Fruit fly (Drosophila melanogaster) whole organism, embryonic: ENCODE results near the gene CG15286.

Experiments used
- Blimp-1 ChIP-seq: fragments of 200-800 bp; sonication (Bioruptor generic); optimal IDR thresholded peaks from 3 replicates; lab custom pipeline; 2018; ENCODE audit warnings: missing biosample characterization, missing genetic modification characterization, mild to moderate bottlenecking, moderate library complexity, missing genetic modification reagents
- CG10147 ChIP-seq: fragments of 200-800 bp; sonication (Bioruptor generic); optimal IDR thresholded peaks from 2 replicates; lab custom pipeline; 2019; ENCODE audit warnings: missing biosample characterization, mild to moderate bottlenecking, missing genetic modification characterization, moderate library complexity
- CG1024 ChIP-seq: fragments of 200-800 bp; sonication (Bioruptor generic); IDR thresholded peaks from 2 replicates; pipeline ENCODE4 v1.3.6; 2022; ENCODE audit warnings: missing biosample characterization, missing genetic modification characterization
- CG10321 ChIP-seq: fragments of 200-800 bp; sonication (Bioruptor generic); IDR thresholded peaks from 2 replicates; pipeline ENCODE4 v1.3.6; 2022; ENCODE audit warnings: missing biosample characterization, missing genetic modification characterization
- CG11723 ChIP-seq: fragments of 200-800 bp; sonication (Bioruptor generic); optimal IDR thresholded peaks from 2 replicates; lab custom pipeline; 2017; ENCODE audit warnings: missing biosample characterization, mild to moderate bottlenecking, missing genetic modification characterization
- CG13894 ChIP-seq: fragments of 200-800 bp; sonication (Bioruptor generic); optimal IDR thresholded peaks from 3 replicates; lab custom pipeline; 2018; ENCODE audit warnings: missing biosample characterization, mild to moderate bottlenecking, missing genetic modification characterization, moderate library complexity
- CG1832 ChIP-seq: fragments of 200-800 bp; sonication (Bioruptor generic); optimal IDR thresholded peaks from 2 replicates; lab custom pipeline; 2017; ENCODE audit warnings: missing biosample characterization, mild to moderate bottlenecking, missing genetic modification characterization, inconsistent platforms
- CG2678 ChIP-seq: fragments of 200-800 bp; sonication (Bioruptor generic); optimal IDR thresholded peaks from 3 replicates; lab custom pipeline; 2019; ENCODE audit warnings: missing biosample characterization, mild to moderate bottlenecking, missing genetic modification characterization, moderate library complexity
- CG34224 ChIP-seq: fragments of 200-800 bp; sonication (Bioruptor generic); IDR thresholded peaks from 3 replicates; pipeline ENCODE4 v1.3.6; 2022; ENCODE audit warnings: missing biosample characterization, missing genetic modification characterization; ENCODE audit not compliant: partially characterized antibody
- CG4707 ChIP-seq: fragments of 200-800 bp; sonication (Bioruptor generic); optimal IDR thresholded peaks from 2 replicates; lab custom pipeline; 2018; ENCODE audit warnings: missing biosample characterization, mild to moderate bottlenecking, missing genetic modification characterization, moderate library complexity
- CG6683 ChIP-seq: fragments of 200-800 bp; sonication (Bioruptor generic); optimal IDR thresholded peaks from 2 replicates; lab custom pipeline; 2017; ENCODE audit warnings: missing biosample characterization, mild to moderate bottlenecking, missing genetic modification characterization, missing genetic modification reagents
- CG6791 ChIP-seq: fragments of 200-800 bp; sonication (Bioruptor generic); IDR thresholded peaks from 3 replicates; pipeline ENCODE4 v1.3.6; 2022; ENCODE audit warnings: missing biosample characterization, missing genetic modification characterization; ENCODE audit not compliant: partially characterized antibody
- CG6854 ChIP-seq: fragments of 200-800 bp; sonication (Bioruptor generic); optimal IDR thresholded peaks from 3 replicates; lab custom pipeline; 2017; ENCODE audit warnings: missing biosample characterization, mild to moderate bottlenecking, missing genetic modification characterization
- CG7271 ChIP-seq: fragments of 200-800 bp; sonication (Bioruptor generic); optimal IDR thresholded peaks from 2 replicates; lab custom pipeline; 2018; ENCODE audit warnings: missing biosample characterization, mild to moderate bottlenecking, missing genetic modification characterization, moderate library complexity
- CG7786 ChIP-seq: fragments of 200-800 bp; sonication (Bioruptor generic); optimal IDR thresholded peaks from 2 replicates; lab custom pipeline; 2016; ENCODE audit warnings: missing biosample characterization, missing genetic modification characterization
- CG7963 ChIP-seq: fragments of 200-800 bp; sonication (Bioruptor generic); IDR thresholded peaks from 3 replicates; pipeline ENCODE4 v1.3.6; 2022; ENCODE audit warnings: missing biosample characterization, missing genetic modification characterization; ENCODE audit not compliant: partially characterized antibody
- CG8944 ChIP-seq: fragments of 200-800 bp; sonication (Bioruptor generic); optimal IDR thresholded peaks from 3 replicates; lab custom pipeline; 2016; ENCODE audit warnings: missing biosample characterization, missing genetic modification characterization
- CG9727 ChIP-seq: fragments of 200-800 bp; sonication (Bioruptor generic); optimal IDR thresholded peaks from 3 replicates; lab custom pipeline; 2017; ENCODE audit warnings: missing biosample characterization, mild to moderate bottlenecking, missing genetic modification characterization
- CTCF ChIP-seq: fragments of 200-800 bp; sonication (Bioruptor generic); optimal IDR thresholded peaks from 2 replicates; lab custom pipeline; 2017; ENCODE audit warnings: missing biosample characterization, mild to moderate bottlenecking, missing genetic modification characterization, moderate library complexity
- D19A ChIP-seq: fragments of 200-800 bp; optimal IDR thresholded peaks from 3 replicates; lab custom pipeline; 2019; ENCODE audit warnings: missing biosample characterization, mild to moderate bottlenecking, missing genetic modification characterization, moderate library complexity
- Dbx ChIP-seq: fragments of 200-800 bp; sonication (Bioruptor generic); IDR thresholded peaks from 3 replicates; pipeline ENCODE4 v1.3.6; 2022; ENCODE audit warnings: missing biosample characterization, missing genetic modification characterization
- Dfd ChIP-seq, 2 experiments: fragments of >200 bp; optimal IDR thresholded peaks; 2 replicates each; lab custom pipeline; 2017; ENCODE audit warnings: missing biosample characterization in 2 of 2, missing genetic modification characterization in 2 of 2
- Hsf ChIP-seq: fragments of 200-800 bp; sonication (Bioruptor generic); optimal IDR thresholded peaks from 3 replicates; lab custom pipeline; 2016; ENCODE audit warnings: missing biosample characterization, missing genetic modification characterization
- Kr ChIP-seq: fragments of 200-800 bp; sonication (Bioruptor generic); optimal IDR thresholded peaks from 2 replicates; lab custom pipeline; 2017; ENCODE audit warnings: missing biosample characterization, mild to moderate bottlenecking, missing genetic modification characterization
- NFAT ChIP-seq: fragments of 200-800 bp; sonication (Bioruptor generic); IDR thresholded peaks from 2 replicates; pipeline ENCODE4 v1.3.6; 2022; ENCODE audit warnings: missing biosample characterization, missing genetic modification characterization
- Sin3A ChIP-seq: fragments of >200 bp; optimal IDR thresholded peaks from 2 replicates; lab custom pipeline; 2018
- ara ChIP-seq: fragments of 200-800 bp; sonication (Bioruptor generic); IDR thresholded peaks from 2 replicates; pipeline ENCODE4 v1.3.6; 2022; ENCODE audit warnings: missing biosample characterization, missing genetic modification characterization
- bbx ChIP-seq: fragments of 200-800 bp; sonication (Bioruptor generic); IDR thresholded peaks from 2 replicates; pipeline ENCODE4 v1.3.6; 2022; ENCODE audit warnings: missing biosample characterization, missing genetic modification characterization; ENCODE audit not compliant: partially characterized antibody
- cad ChIP-seq: fragments of >200 bp; optimal IDR thresholded peaks from 2 replicates; lab custom pipeline; 2017; ENCODE audit warnings: missing biosample characterization, missing genetic modification characterization
- cg ChIP-seq: fragments of 200-800 bp; sonication (Bioruptor generic); optimal IDR thresholded peaks from 3 replicates; lab custom pipeline; 2019; ENCODE audit warnings: missing biosample characterization, mild to moderate bottlenecking, missing genetic modification characterization, moderate library complexity
- exex ChIP-seq: fragments of 200-800 bp; sonication (Bioruptor generic); optimal IDR thresholded peaks from 4 replicates; lab custom pipeline; 2018; ENCODE audit warnings: missing biosample characterization, mild to moderate bottlenecking, missing genetic modification characterization, moderate library complexity
- gce ChIP-seq: fragments of 200-800 bp; sonication (Bioruptor generic); IDR thresholded peaks from 3 replicates; pipeline ENCODE4 v1.3.6; 2022; ENCODE audit warnings: missing biosample characterization, missing genetic modification characterization
- gcm ChIP-seq: fragments of 200-800 bp; sonication (Bioruptor generic); optimal IDR thresholded peaks from 2 replicates; lab custom pipeline; 2019; ENCODE audit warnings: missing biosample characterization, mild to moderate bottlenecking, missing genetic modification characterization, moderate library complexity
- grau ChIP-seq: fragments of 200-800 bp; optimal IDR thresholded peaks from 3 replicates; lab custom pipeline; 2019; ENCODE audit warnings: missing biosample characterization, mild to moderate bottlenecking, missing genetic modification characterization, moderate library complexity
- gsb ChIP-seq: fragments of 200-800 bp; sonication (Bioruptor generic); IDR thresholded peaks from 2 replicates; pipeline ENCODE4 v1.3.6; 2022; ENCODE audit warnings: missing biosample characterization, missing genetic modification characterization
- gsb-n ChIP-seq: fragments of 200-800 bp; sonication (Bioruptor generic); optimal IDR thresholded peaks from 3 replicates; lab custom pipeline; 2018; ENCODE audit warnings: missing biosample characterization, mild to moderate bottlenecking, missing genetic modification characterization
- hth ChIP-seq: fragments of >200 bp; optimal IDR thresholded peaks from 2 replicates; lab custom pipeline; 2017; ENCODE audit warnings: inconsistent platforms
- ind ChIP-seq: fragments of 200-800 bp; sonication (Bioruptor generic); optimal IDR thresholded peaks from 3 replicates; lab custom pipeline; 2016; ENCODE audit warnings: missing biosample characterization, missing genetic modification characterization
- lbe ChIP-seq: fragments of 200-800 bp; sonication (Bioruptor generic); optimal IDR thresholded peaks from 2 replicates; lab custom pipeline; 2016; ENCODE audit warnings: missing biosample characterization, mild to moderate bottlenecking, missing genetic modification characterization
- maf-S ChIP-seq: fragments of 200-800 bp; sonication (Bioruptor generic); optimal IDR thresholded peaks from 2 replicates; lab custom pipeline; 2016; ENCODE audit warnings: missing biosample characterization, missing genetic modification characterization
- odd ChIP-seq: fragments of 200-800 bp; sonication (Bioruptor generic); optimal IDR thresholded peaks from 2 replicates; lab custom pipeline; 2017; ENCODE audit warnings: missing biosample characterization, mild to moderate bottlenecking, missing genetic modification characterization
- pb ChIP-seq: fragments of 200-800 bp; sonication (Bioruptor generic); optimal IDR thresholded peaks from 3 replicates; lab custom pipeline; 2016; ENCODE audit warnings: missing biosample characterization, missing genetic modification characterization
- pfk ChIP-seq: fragments of 200-800 bp; sonication (Bioruptor generic); optimal IDR thresholded peaks from 2 replicates; lab custom pipeline; 2018; ENCODE audit warnings: missing biosample characterization, mild to moderate bottlenecking, missing genetic modification characterization, moderate library complexity
- row ChIP-seq: fragments of 200-800 bp; sonication (Bioruptor generic); IDR thresholded peaks from 3 replicates; pipeline ENCODE4 v1.3.6; 2022; ENCODE audit warnings: missing biosample characterization, missing genetic modification characterization
- shn ChIP-seq: fragments of 200-800 bp; sonication (Bioruptor generic); optimal IDR thresholded peaks from 3 replicates; lab custom pipeline; 2016; ENCODE audit warnings: missing biosample characterization, missing genetic modification characterization
- slou ChIP-seq: fragments of 200-800 bp; sonication (Bioruptor generic); optimal IDR thresholded peaks from 3 replicates; lab custom pipeline; 2016; ENCODE audit warnings: missing biosample characterization, missing genetic modification characterization
- tin ChIP-seq: fragments of 200-800 bp; sonication (Bioruptor generic); optimal IDR thresholded peaks from 3 replicates; lab custom pipeline; 2016; ENCODE audit warnings: missing biosample characterization, missing genetic modification characterization
- vfl ChIP-seq: fragments of 200-800 bp; sonication (Bioruptor generic); optimal IDR thresholded peaks from 2 replicates; lab custom pipeline; 2016; ENCODE audit warnings: missing biosample characterization, missing genetic modification characterization
- wek ChIP-seq: fragments of 200-800 bp; sonication (Bioruptor generic); optimal IDR thresholded peaks from 3 replicates; lab custom pipeline; 2018; ENCODE audit warnings: missing biosample characterization, mild to moderate bottlenecking, missing genetic modification characterization, moderate library complexity
- wor ChIP-seq: fragments of 200-800 bp; sonication (Bioruptor generic); IDR thresholded peaks from 2 replicates; pipeline ENCODE4 v1.3.6; 2022; ENCODE audit warnings: missing biosample characterization, missing genetic modification characterization
- yki ChIP-seq: fragments of >200 bp; optimal IDR thresholded peaks from 3 replicates; lab custom pipeline; 2018

CG15286 gene

dm6 chr2L:14369933-14370776, 32.1 kb downstream of the CG15286 start (continued):
- no peak for TF ChIP-seq cad (GFP tag; lab: Kevin White, UChicago)
- no peak for TF ChIP-seq CG6791 (GFP tag; lab: Robert Waterston, UW)
- no peak for TF ChIP-seq Dfd (GFP tag; optimal IDR thresholded peaks at IDR 0.05; lab: Kevin White, UChicago)
- TF ChIP-seq yki (lab: Kevin White, UChicago) = no peak
- TF ChIP-seq wek (GFP tag; lab: Kevin White, UChicago) = no peak
- TF ChIP-seq CG4707 (GFP tag; lab: Kevin White, UChicago) = no peak
- no peak for TF ChIP-seq slou (GFP tag; lab: Kevin White, UChicago)
- no peak for TF ChIP-seq Kr (GFP tag; lab: Kevin White, UChicago)
- no peak for TF ChIP-seq Dbx (GFP tag; lab: Robert Waterston, UW)
- TF ChIP-seq cg (GFP tag; lab: Kevin White, UChicago) = no peak
- no peak for TF ChIP-seq bbx
- no peak for TF ChIP-seq D19A
- no peak for TF ChIP-seq ind (GFP tag; lab: Kevin White, UChicago)
- no peak for TF ChIP-seq CG6683
- no peak for TF ChIP-seq CG11723
- TF ChIP-seq shn (GFP tag; lab: Kevin White, UChicago) = peak; percentile 6
- TF ChIP-seq CG7271 (tag; lab: Kevin White, UChicago) = peak; percentile 57
- peak; percentile 38 for TF ChIP-seq Blimp-1 (GFP tag; lab: Kevin White, UChicago)
- peak; percentile 15 for TF ChIP-seq CG9727
- TF ChIP-seq CTCF (GFP tag; lab: Kevin White, UChicago) = no peak
- no peak for TF ChIP-seq exex (tag; lab: Kevin White, UChicago)
- no peak for TF ChIP-seq gcm (GFP tag; lab: Kevin White, UChicago)
- no peak for TF ChIP-seq CG10321 (GFP tag; lab: Robert Waterston, UW)
- no peak for TF ChIP-seq tin (GFP tag; lab: Kevin White, UChicago)
- no peak for TF ChIP-seq gsb-n (tag; lab: Kevin White, UChicago)
- peak; percentile 7 for TF ChIP-seq CG2678 (tag; lab: Kevin White, UChicago)
- TF ChIP-seq CG10147 (GFP tag; lab: Kevin White, UChicago) = no peak
- TF ChIP-seq CG1024 = no peak
- TF ChIP-seq pfk (GFP tag; lab: Kevin White, UChicago) = no peak
- TF ChIP-seq row (GFP tag; lab: Robert Waterston, UW) = peak; percentile 53; the same call in 2 of the 3 replicates
- no peak for TF ChIP-seq CG6854 (GFP tag; lab: Kevin White, UChicago)
- no peak for TF ChIP-seq CG34224 (GFP tag; lab: Robert Waterston, UW)
- no peak for TF ChIP-seq gsb (GFP tag; lab: Robert Waterston, UW)
- no peak for TF ChIP-seq hth (lab: Kevin White, UChicago)
- no peak for TF ChIP-seq NFAT (GFP tag; lab: Robert Waterston, UW)
- TF ChIP-seq wor (GFP tag; lab: Robert Waterston, UW) = no peak
- TF ChIP-seq CG7786 = no peak
- peak; percentile 32 for TF ChIP-seq Hsf (GFP tag; lab: Kevin White, UChicago)
- TF ChIP-seq CG1832 = no peak
- no peak for TF ChIP-seq Sin3A
- TF ChIP-seq vfl (GFP tag; lab: Kevin White, UChicago) = no peak
- TF ChIP-seq ara (GFP tag; lab: Robert Waterston, UW) = no peak
- TF ChIP-seq pb (GFP tag; lab: Kevin White, UChicago) = no peak
- no peak for TF ChIP-seq odd
- TF ChIP-seq maf-S (GFP tag; lab: Kevin White, UChicago) = no peak
- 0 out of 3 replicates have a peak, but pooled peaks have one; percentile 11 for TF ChIP-seq gce (GFP tag; lab: Robert Waterston, UW)
- peak; percentile 86 for TF ChIP-seq lbe
- TF ChIP-seq CG7963 = no peak
- no peak for TF ChIP-seq CG8944 (GFP tag; lab: Kevin White, UChicago)
- TF ChIP-seq CG13894 (tag; lab: Kevin White, UChicago) = no peak
- TF ChIP-seq grau (tag; lab: Kevin White, UChicago) = peak; percentile 25
